Fruit fly (Drosophila melanogaster) whole organism, embryonic: ENCODE results near the gene CG4854.
A peak's percentile ranks its signal among the peaks of the same experiment; 100 is the strongest.

Experiments used
- Abd-B ChIP-seq: fragments of 200-800 bp; sonication (Bioruptor generic); optimal IDR thresholded peaks from 2 replicates; lab custom pipeline; 2018; ENCODE audit warnings: missing biosample characterization, mild to moderate bottlenecking, missing genetic modification characterization, moderate library complexity
- BEAF-32 ChIP-seq: fragments of 200-800 bp; sonication (Bioruptor generic); optimal IDR thresholded peaks from 3 replicates; lab custom pipeline; 2017; ENCODE audit warnings: missing biosample characterization, missing genetic modification characterization, mild to moderate bottlenecking, moderate library complexity, missing genetic modification reagents
- CG10147 ChIP-seq: fragments of 200-800 bp; sonication (Bioruptor generic); optimal IDR thresholded peaks from 2 replicates; lab custom pipeline; 2019; ENCODE audit warnings: missing biosample characterization, mild to moderate bottlenecking, missing genetic modification characterization, moderate library complexity
- CG12155 ChIP-seq: fragments of 200-800 bp; sonication (Bioruptor generic); optimal IDR thresholded peaks from 3 replicates; lab custom pipeline; 2016; ENCODE audit warnings: missing biosample characterization, missing genetic modification characterization
- CG13624 ChIP-seq: fragments of 200-800 bp; sonication (Bioruptor generic); optimal IDR thresholded peaks from 2 replicates; lab custom pipeline; 2016; ENCODE audit warnings: missing biosample characterization, missing genetic modification characterization
- CG15601 ChIP-seq: fragments of 200-800 bp; sonication (Bioruptor generic); optimal IDR thresholded peaks from 3 replicates; lab custom pipeline; 2019; ENCODE audit warnings: missing biosample characterization, mild to moderate bottlenecking, missing genetic modification characterization, moderate library complexity
- CG30020 ChIP-seq: fragments of 200-800 bp; optimal IDR thresholded peaks from 2 replicates; lab custom pipeline; 2019; ENCODE audit warnings: missing biosample characterization, mild to moderate bottlenecking, missing genetic modification characterization, moderate library complexity
- CG30403 ChIP-seq: fragments of 200-800 bp; sonication (Bioruptor generic); optimal IDR thresholded peaks from 3 replicates; lab custom pipeline; 2016; ENCODE audit warnings: missing biosample characterization, missing genetic modification characterization
- CG31224 ChIP-seq: fragments of 200-800 bp; sonication (Bioruptor generic); IDR thresholded peaks from 2 replicates; pipeline ENCODE4 v1.3.6; 2022; ENCODE audit warnings: missing biosample characterization, missing genetic modification characterization
- CG3847 ChIP-seq: fragments of 200-800 bp; sonication (Bioruptor generic); IDR thresholded peaks from 2 replicates; pipeline ENCODE4 v1.3.6; 2022; ENCODE audit warnings: missing biosample characterization, missing genetic modification characterization
- CG42726 ChIP-seq: fragments of 200-800 bp; sonication (Bioruptor generic); IDR thresholded peaks from 2 replicates; pipeline ENCODE4 v1.3.6; 2022; ENCODE audit warnings: missing biosample characterization, missing genetic modification characterization; ENCODE audit not compliant: partially characterized antibody
- CG4730 ChIP-seq: fragments of 200-800 bp; sonication (Bioruptor generic); IDR thresholded peaks from 2 replicates; pipeline ENCODE4 v1.3.6; 2022; ENCODE audit warnings: missing biosample characterization, missing genetic modification characterization
- CG6254 ChIP-seq: fragments of 200-800 bp; sonication (Bioruptor generic); optimal IDR thresholded peaks from 3 replicates; lab custom pipeline; 2017; ENCODE audit warnings: mild to moderate bottlenecking, missing biosample characterization, missing genetic modification reagents, missing genetic modification characterization
- CG6765 ChIP-seq: fragments of 200-800 bp; sonication (Bioruptor generic); optimal IDR thresholded peaks from 3 replicates; lab custom pipeline; 2017; ENCODE audit warnings: missing biosample characterization, mild to moderate bottlenecking, missing genetic modification characterization
- CG8359 ChIP-seq: fragments of 200-800 bp; sonication (Bioruptor generic); optimal IDR thresholded peaks from 2 replicates; lab custom pipeline; 2017; ENCODE audit warnings: missing biosample characterization, mild to moderate bottlenecking, missing genetic modification characterization, borderline replicate concordance
- CG8765 ChIP-seq: fragments of 200-800 bp; sonication (Bioruptor generic); IDR thresholded peaks from 2 replicates; pipeline ENCODE4 v1.3.6; 2022; ENCODE audit warnings: missing biosample characterization, missing genetic modification characterization
- CG9215 ChIP-seq: fragments of 200-800 bp; sonication (Bioruptor generic); IDR thresholded peaks from 2 replicates; pipeline ENCODE4 v1.3.6; 2022; ENCODE audit warnings: missing biosample characterization, missing genetic modification characterization
- CG9727 ChIP-seq: fragments of 200-800 bp; sonication (Bioruptor generic); optimal IDR thresholded peaks from 3 replicates; lab custom pipeline; 2017; ENCODE audit warnings: missing biosample characterization, mild to moderate bottlenecking, missing genetic modification characterization
- CoRest ChIP-seq: fragments of 200-800 bp; sonication (Bioruptor generic); optimal IDR thresholded peaks from 3 replicates; lab custom pipeline; 2018; ENCODE audit warnings: missing biosample characterization, mild to moderate bottlenecking, missing genetic modification characterization, moderate library complexity
- D ChIP-seq, 2 experiments: fragments of 200-800 bp in 1 of 2; fragments of >200 bp in 1 of 2; sonication (Bioruptor generic) in 1 of 2; optimal IDR thresholded peaks; 2 replicates in 1 of 2; 3 replicates in 1 of 2; lab custom pipeline; 2017; ENCODE audit warnings: mild to moderate bottlenecking in 1 of 2, missing biosample characterization in 1 of 2, missing genetic modification characterization in 1 of 2, missing genetic modification reagents in 1 of 2
- Doc3 ChIP-seq: fragments of 200-800 bp; sonication (Bioruptor generic); IDR thresholded peaks from 3 replicates; pipeline ENCODE4 v1.3.6; 2022; ENCODE audit warnings: missing biosample characterization, missing genetic modification characterization; ENCODE audit not compliant: partially characterized antibody
- Dp ChIP-seq: fragments of 200-800 bp; sonication (Bioruptor generic); optimal IDR thresholded peaks from 2 replicates; lab custom pipeline; 2018; ENCODE audit warnings: missing biosample characterization, mild to moderate bottlenecking, missing genetic modification characterization, moderate library complexity
- HLHmδ ChIP-seq: fragments of 200-800 bp; sonication (Bioruptor generic); optimal IDR thresholded peaks from 2 replicates; lab custom pipeline; 2018; ENCODE audit warnings: missing biosample characterization, mild to moderate bottlenecking, missing genetic modification characterization, moderate library complexity
- Lhr ChIP-seq: fragments of 200-800 bp; sonication (Bioruptor generic); optimal IDR thresholded peaks from 3 replicates; lab custom pipeline; 2017; ENCODE audit warnings: mild to moderate bottlenecking, missing biosample characterization, missing genetic modification reagents, missing genetic modification characterization
- MESR4 ChIP-seq: fragments of 200-800 bp; sonication (Bioruptor generic); optimal IDR thresholded peaks from 2 replicates; lab custom pipeline; 2018; ENCODE audit warnings: missing biosample characterization, mild to moderate bottlenecking, missing genetic modification characterization, moderate library complexity
- Sox100B ChIP-seq: fragments of 200-800 bp; sonication (Bioruptor generic); optimal IDR thresholded peaks from 3 replicates; lab custom pipeline; 2018; ENCODE audit warnings: missing biosample characterization, mild to moderate bottlenecking, missing genetic modification characterization
- Stat92E ChIP-seq, 3 experiments: fragments of >200 bp in 2 of 3; fragments of 200-800 bp in 1 of 3; sonication (Bioruptor generic) in 1 of 3; optimal IDR thresholded peaks; 2 replicates each; lab custom pipeline; 2017 to 2019; ENCODE audit warnings: missing biosample characterization in 3 of 3, missing genetic modification characterization in 3 of 3, mild to moderate bottlenecking in 1 of 3, moderate library complexity in 1 of 3
- Tbp ChIP-seq: fragments of >200 bp; optimal IDR thresholded peaks from 2 replicates; lab custom pipeline; 2018; ENCODE audit warnings: missing biosample characterization, missing genetic modification characterization
- ab ChIP-seq: fragments of 200-800 bp; sonication (Bioruptor generic); optimal IDR thresholded peaks from 2 replicates; lab custom pipeline; 2016; ENCODE audit warnings: missing biosample characterization, missing genetic modification characterization
- ap ChIP-seq: fragments of 200-800 bp; sonication (Bioruptor generic); IDR thresholded peaks from 2 replicates; pipeline ENCODE4 v1.3.6; 2022; ENCODE audit warnings: missing biosample characterization, missing genetic modification characterization
- ato ChIP-seq: fragments of 200-800 bp; sonication (Bioruptor generic); IDR thresholded peaks from 2 replicates; pipeline ENCODE4 v1.3.6; 2022; ENCODE audit warnings: missing biosample characterization, missing genetic modification characterization; ENCODE audit not compliant: partially characterized antibody
- cato ChIP-seq: fragments of 200-800 bp; sonication (Bioruptor generic); optimal IDR thresholded peaks from 2 replicates; lab custom pipeline; 2016; ENCODE audit warnings: missing biosample characterization, missing genetic modification characterization, borderline replicate concordance
- chif ChIP-seq, 2 experiments: fragments of 200-800 bp; sonication (Bioruptor generic); optimal IDR thresholded peaks; 3 replicates each; lab custom pipeline; 2016; ENCODE audit warnings: missing biosample characterization in 2 of 2, missing genetic modification characterization in 2 of 2
- corto ChIP-seq: fragments of 200-800 bp; sonication (Bioruptor generic); optimal IDR thresholded peaks from 2 replicates; lab custom pipeline; 2016; ENCODE audit warnings: missing biosample characterization, mild to moderate bottlenecking, missing genetic modification characterization, moderate library complexity
- dimm ChIP-seq: fragments of 200-800 bp; sonication (Bioruptor generic); IDR thresholded peaks from 2 replicates; pipeline ENCODE4 v1.3.6; 2022; ENCODE audit warnings: missing biosample characterization, missing genetic modification characterization
- eve ChIP-seq, 2 experiments: fragments of >200 bp; optimal IDR thresholded peaks; 2 replicates each; lab custom pipeline; 2017; ENCODE audit warnings: missing biosample characterization in 2 of 2, missing genetic modification characterization in 2 of 2
- gem ChIP-seq: fragments of 200-800 bp; sonication (Bioruptor generic); optimal IDR thresholded peaks from 2 replicates; lab custom pipeline; 2019; ENCODE audit warnings: missing biosample characterization, mild to moderate bottlenecking, missing genetic modification characterization, moderate library complexity
- grau ChIP-seq: fragments of 200-800 bp; optimal IDR thresholded peaks from 3 replicates; lab custom pipeline; 2019; ENCODE audit warnings: missing biosample characterization, mild to moderate bottlenecking, missing genetic modification characterization, moderate library complexity
- jumu ChIP-seq: fragments of 200-800 bp; sonication (Bioruptor generic); optimal IDR thresholded peaks from 3 replicates; lab custom pipeline; 2016; ENCODE audit warnings: missing biosample characterization, missing genetic modification characterization
- lov ChIP-seq, 2 experiments: fragments of 200-800 bp in 1 of 2; fragments of >200 bp in 1 of 2; sonication (Bioruptor generic) in 1 of 2; IDR thresholded peaks in 1 of 2; optimal IDR thresholded peaks in 1 of 2; 2 replicates in 1 of 2; 3 replicates in 1 of 2; pipeline versions ENCODE4 v1.3.6 to Lab custom; 2017 to 2022; ENCODE audit warnings: missing biosample characterization in 1 of 2, missing genetic modification characterization in 1 of 2
- oc ChIP-seq: fragments of 200-800 bp; sonication (Bioruptor generic); optimal IDR thresholded peaks from 2 replicates; lab custom pipeline; 2018; ENCODE audit warnings: missing biosample characterization, mild to moderate bottlenecking, missing genetic modification characterization, moderate library complexity
- pan ChIP-seq, 4 experiments: fragments of >200 bp in 3 of 4; fragments of 200-800 bp in 1 of 4; sonication (Bioruptor generic) in 1 of 4; optimal IDR thresholded peaks in 3 of 4; IDR thresholded peaks in 1 of 4; 2 replicates each; pipeline versions ENCODE4 v1.3.6 to Lab custom; 2017 to 2022; ENCODE audit warnings: missing biosample characterization in 2 of 4, missing genetic modification characterization in 2 of 4, mixed read lengths in 1 of 4
- prd ChIP-seq, 3 experiments: fragments of >200 bp in 2 of 3; fragments of 200-800 bp in 1 of 3; sonication (Bioruptor generic) in 1 of 3; optimal IDR thresholded peaks in 2 of 3; IDR thresholded peaks in 1 of 3; 2 replicates in 2 of 3; 3 replicates in 1 of 3; pipeline versions ENCODE4 v1.3.6 to Lab custom; 2017 to 2022; ENCODE audit warnings: missing biosample characterization in 1 of 3, missing genetic modification characterization in 1 of 3
- seq ChIP-seq: fragments of 200-800 bp; sonication (Bioruptor generic); IDR thresholded peaks from 2 replicates; pipeline ENCODE4 v1.3.6; 2022; ENCODE audit warnings: missing biosample characterization, missing genetic modification characterization
- sisA ChIP-seq: fragments of 200-800 bp; sonication (Bioruptor generic); IDR thresholded peaks from 2 replicates; pipeline ENCODE4 v1.3.6; 2022; ENCODE audit warnings: missing biosample characterization, missing genetic modification characterization
- slbo ChIP-seq: fragments of 200-800 bp; sonication (Bioruptor generic); IDR thresholded peaks from 2 replicates; pipeline ENCODE4 v1.3.6; 2022; ENCODE audit warnings: missing biosample characterization, missing genetic modification characterization
- tap ChIP-seq: fragments of 200-800 bp; optimal IDR thresholded peaks from 3 replicates; lab custom pipeline; 2019; ENCODE audit warnings: missing biosample characterization, mild to moderate bottlenecking, missing genetic modification characterization, moderate library complexity
- zen ChIP-seq: fragments of 200-800 bp; sonication (Bioruptor generic); optimal IDR thresholded peaks from 3 replicates; lab custom pipeline; 2018; ENCODE audit warnings: missing biosample characterization, mild to moderate bottlenecking, missing genetic modification characterization, moderate library complexity

The CG4854 gene

dm6 chr3R:20027841-20028240 is at the start of gene CG4854, which contains the start of gene CG4424 (continued):
- TF ChIP-seq gem (tag; lab: Kevin White, UChicago), result no peak
- no peak for TF ChIP-seq HLHmδ
- TF ChIP-seq CG4730 (GFP tag; lab: Robert Waterston, UW), result no peak
- no peak for TF ChIP-seq chif (GFP tag; optimal IDR thresholded peaks at IDR 0.05; lab: Kevin White, UChicago)
- no peak for TF ChIP-seq CG6765 (GFP tag; lab: Kevin White, UChicago)
- no peak for TF ChIP-seq zen (tag; lab: Kevin White, UChicago)
- no peak for TF ChIP-seq dimm (GFP tag; lab: Robert Waterston, UW)
- no peak for TF ChIP-seq ap (GFP tag; lab: Robert Waterston, UW)
- TF ChIP-seq MESR4 (GFP tag; lab: Kevin White, UChicago), result peak; percentile 46
- peak; percentile 53 for TF ChIP-seq grau (tag; lab: Kevin White, UChicago)
- TF ChIP-seq Doc3 (GFP tag; lab: Robert Waterston, UW), result peak; percentile 41; the same call in 1 of the 3 replicates
- no peak for TF ChIP-seq CG15601 (tag; lab: Kevin White, UChicago)
- peak; percentile 53 for TF ChIP-seq Abd-B (GFP tag; lab: Kevin White, UChicago)
- peak; percentile 17 for TF ChIP-seq CG30020 (tag; lab: Kevin White, UChicago)
- TF ChIP-seq cato, result no peak
- TF ChIP-seq ato, result no peak
- TF ChIP-seq CG9215 (GFP tag; lab: Robert Waterston, UW), result no peak
- TF ChIP-seq sisA, result no peak
- no peak for TF ChIP-seq CG13624 (GFP tag; lab: Kevin White, UChicago)
- no peak for TF ChIP-seq corto (GFP tag; lab: Kevin White, UChicago)
- TF ChIP-seq CoRest (tag; lab: Kevin White, UChicago), result no peak
- TF ChIP-seq Dp (GFP tag; lab: Kevin White, UChicago), result peak; percentile 42
- TF ChIP-seq Lhr (GFP tag; lab: Kevin White, UChicago), result no peak
- no peak for TF ChIP-seq prd (optimal IDR thresholded peaks at IDR 0.05; lab: Kevin White, UChicago)
- no peak for TF ChIP-seq prd (GFP tag; IDR thresholded peaks at IDR 0.05; lab: Robert Waterston, UW)
- no peak for TF ChIP-seq Tbp (GFP tag; lab: Kevin White, UChicago)
- no peak for TF ChIP-seq CG10147 (GFP tag; lab: Kevin White, UChicago)
- TF ChIP-seq CG30403, result no peak
- no peak for TF ChIP-seq eve (GFP tag; optimal IDR thresholded peaks at IDR 0.05; lab: Kevin White, UChicago)
- TF ChIP-seq CG12155 (GFP tag; lab: Kevin White, UChicago), result no peak
- TF ChIP-seq lov (optimal IDR thresholded peaks at IDR 0.05; lab: Kevin White, UChicago), result no peak
- TF ChIP-seq lov (GFP tag; IDR thresholded peaks at IDR 0.05; lab: Robert Waterston, UW), result no peak
- no peak for TF ChIP-seq jumu (GFP tag; lab: Kevin White, UChicago)
- no peak for TF ChIP-seq CG8359
- TF ChIP-seq CG9727 (GFP tag; lab: Kevin White, UChicago), result no peak
- no peak for TF ChIP-seq Stat92E (GFP tag; optimal IDR thresholded peaks at IDR 0.05; lab: Kevin White, UChicago)
- no peak for TF ChIP-seq CG42726 (GFP tag; lab: Robert Waterston, UW)
- no peak for TF ChIP-seq ab (GFP tag; lab: Kevin White, UChicago)
- no peak for TF ChIP-seq slbo (GFP tag; lab: Robert Waterston, UW)
- no peak for TF ChIP-seq CG3847
- TF ChIP-seq tap (tag; lab: Kevin White, UChicago), result no peak
- TF ChIP-seq CG8765 (GFP tag; lab: Robert Waterston, UW), result no peak
- TF ChIP-seq oc, result no peak
- TF ChIP-seq Sox100B (GFP tag; lab: Kevin White, UChicago), result no peak
- no peak for TF ChIP-seq seq
- TF ChIP-seq CG31224 (GFP tag; lab: Robert Waterston, UW), result no peak
- peak; percentile 89 for TF ChIP-seq CG6254 (GFP tag; lab: Kevin White, UChicago)
- TF ChIP-seq D (optimal IDR thresholded peaks at IDR 0.05; lab: Kevin White, UChicago), result no peak
- no peak for TF ChIP-seq D (GFP tag; optimal IDR thresholded peaks at IDR 0.05; lab: Kevin White, UChicago)
- no peak for TF ChIP-seq pan (optimal IDR thresholded peaks at IDR 0.05; lab: Kevin White, UChicago)
- no peak for TF ChIP-seq pan (GFP tag; optimal IDR thresholded peaks at IDR 0.05 in 1 of 2, IDR thresholded peaks at IDR 0.05 in 1 of 2)
- TF ChIP-seq BEAF-32 (GFP tag; lab: Kevin White, UChicago), result peak; percentile 56
